Fruit fly (Drosophila melanogaster) whole organism, embryonic: ENCODE data around the gene Patr-1.

Experiments
- CG10267 ChIP-seq: fragments of 200-800 bp; sonication (Bioruptor generic); optimal IDR thresholded peaks from 2 replicates; lab custom pipeline; 2018; ENCODE audit warnings: missing biosample characterization, mild to moderate bottlenecking, missing genetic modification characterization, moderate library complexity
- CG10654 ChIP-seq: fragments of 200-800 bp; sonication (Bioruptor generic); optimal IDR thresholded peaks from 2 replicates; lab custom pipeline; 2016; ENCODE audit warnings: missing biosample characterization, missing genetic modification characterization
- CG10959 ChIP-seq: fragments of 200-800 bp; sonication (Bioruptor generic); IDR thresholded peaks from 2 replicates; pipeline ENCODE4 v1.3.6; 2022; ENCODE audit warnings: missing biosample characterization, missing genetic modification characterization
- CG11456 ChIP-seq: fragments of 200-800 bp; sonication (Bioruptor generic); IDR thresholded peaks from 3 replicates; pipeline ENCODE4 v1.3.6; 2022; ENCODE audit warnings: missing biosample characterization, missing genetic modification characterization
- CG11504 ChIP-seq: fragments of 200-800 bp; sonication (Bioruptor generic); optimal IDR thresholded peaks from 3 replicates; lab custom pipeline; 2019; ENCODE audit warnings: missing biosample characterization, mild to moderate bottlenecking, missing genetic modification characterization, moderate library complexity
- CG12071 ChIP-seq: fragments of 200-800 bp; sonication (Bioruptor generic); optimal IDR thresholded peaks from 3 replicates; lab custom pipeline; 2018; ENCODE audit warnings: missing biosample characterization, mild to moderate bottlenecking, missing genetic modification characterization
- CG12391 ChIP-seq: fragments of 200-800 bp; sonication (Bioruptor generic); optimal IDR thresholded peaks from 3 replicates; lab custom pipeline; 2018; ENCODE audit warnings: missing biosample characterization, mild to moderate bottlenecking, missing genetic modification characterization, moderate library complexity
- CG12942 ChIP-seq: fragments of 200-800 bp; sonication (Bioruptor generic); optimal IDR thresholded peaks from 3 replicates; lab custom pipeline; 2016; ENCODE audit warnings: missing biosample characterization, missing genetic modification characterization
- CG13775 ChIP-seq: fragments of 200-800 bp; sonication (Bioruptor generic); optimal IDR thresholded peaks from 3 replicates; lab custom pipeline; 2017; ENCODE audit warnings: missing biosample characterization, mild to moderate bottlenecking, missing genetic modification characterization
- CG14860 ChIP-seq: fragments of 200-800 bp; sonication (Bioruptor generic); IDR thresholded peaks from 3 replicates; pipeline ENCODE4 v1.3.6; 2022; ENCODE audit warnings: missing biosample characterization, missing genetic modification characterization; ENCODE audit not compliant: partially characterized antibody
- CG1603 ChIP-seq: fragments of 200-800 bp; sonication (Bioruptor generic); optimal IDR thresholded peaks from 2 replicates; lab custom pipeline; 2019; ENCODE audit warnings: missing biosample characterization, mild to moderate bottlenecking, missing genetic modification characterization, moderate library complexity
- CG1647 ChIP-seq: fragments of 200-800 bp; sonication (Bioruptor generic); optimal IDR thresholded peaks from 3 replicates; lab custom pipeline; 2016; ENCODE audit warnings: missing biosample characterization, missing genetic modification characterization
- CG17385 ChIP-seq: fragments of 200-800 bp; sonication (Bioruptor generic); optimal IDR thresholded peaks from 3 replicates; lab custom pipeline; 2018; ENCODE audit warnings: missing biosample characterization, mild to moderate bottlenecking, missing genetic modification characterization
- CG17829 ChIP-seq: fragments of 200-800 bp; optimal IDR thresholded peaks from 2 replicates; lab custom pipeline; 2019; ENCODE audit warnings: missing biosample characterization, mild to moderate bottlenecking, missing genetic modification characterization, moderate library complexity
- CG1792 ChIP-seq: fragments of 200-800 bp; sonication (Bioruptor generic); optimal IDR thresholded peaks from 2 replicates; lab custom pipeline; 2016; ENCODE audit warnings: missing biosample characterization, missing genetic modification characterization
- CG30431 ChIP-seq: fragments of 200-800 bp; sonication (Bioruptor generic); optimal IDR thresholded peaks from 2 replicates; lab custom pipeline; 2017; ENCODE audit warnings: missing biosample characterization, missing genetic modification characterization
- CG6689 ChIP-seq: fragments of 200-800 bp; sonication (Bioruptor generic); IDR thresholded peaks from 2 replicates; pipeline ENCODE4 v1.3.6; 2022; ENCODE audit warnings: missing biosample characterization, missing genetic modification characterization
- CG6813 ChIP-seq: fragments of 200-800 bp; sonication (Bioruptor generic); optimal IDR thresholded peaks from 2 replicates; lab custom pipeline; 2017; ENCODE audit warnings: missing biosample characterization, missing genetic modification characterization, mild to moderate bottlenecking, moderate library complexity, missing genetic modification reagents
- CG7928 ChIP-seq: fragments of 200-800 bp; sonication (Bioruptor generic); optimal IDR thresholded peaks from 2 replicates; lab custom pipeline; 2017; ENCODE audit warnings: missing biosample characterization, mild to moderate bottlenecking, missing genetic modification characterization
- CkIIα-i1 ChIP-seq: fragments of 200-800 bp; sonication (Bioruptor generic); IDR thresholded peaks from 2 replicates; pipeline ENCODE4 v1.3.6; 2022; ENCODE audit warnings: missing biosample characterization, missing genetic modification characterization
- Deaf1 ChIP-seq: fragments of 200-800 bp; optimal IDR thresholded peaks from 3 replicates; lab custom pipeline; 2019; ENCODE audit warnings: missing biosample characterization, mild to moderate bottlenecking, missing genetic modification characterization, moderate library complexity
- Hsf ChIP-seq: fragments of 200-800 bp; sonication (Bioruptor generic); optimal IDR thresholded peaks from 3 replicates; lab custom pipeline; 2016; ENCODE audit warnings: missing biosample characterization, missing genetic modification characterization
- Jarid2 ChIP-seq: fragments of 200-800 bp; sonication (Bioruptor generic); optimal IDR thresholded peaks from 3 replicates; lab custom pipeline; 2017; ENCODE audit warnings: mild to moderate bottlenecking, missing biosample characterization, missing genetic modification reagents, missing genetic modification characterization
- Lhr ChIP-seq: fragments of 200-800 bp; sonication (Bioruptor generic); optimal IDR thresholded peaks from 3 replicates; lab custom pipeline; 2017; ENCODE audit warnings: mild to moderate bottlenecking, missing biosample characterization, missing genetic modification reagents, missing genetic modification characterization
- MBD-R2 ChIP-seq: fragments of 200-800 bp; sonication (Bioruptor generic); IDR thresholded peaks from 2 replicates; pipeline ENCODE4 v1.3.6; 2022; ENCODE audit warnings: missing biosample characterization, missing genetic modification characterization
- Mad ChIP-seq: fragments of 200-800 bp; sonication (Bioruptor generic); optimal IDR thresholded peaks from 2 replicates; lab custom pipeline; 2016; ENCODE audit warnings: missing biosample characterization, missing genetic modification characterization
- Sox100B ChIP-seq: fragments of 200-800 bp; sonication (Bioruptor generic); optimal IDR thresholded peaks from 3 replicates; lab custom pipeline; 2018; ENCODE audit warnings: missing biosample characterization, mild to moderate bottlenecking, missing genetic modification characterization
- Spps ChIP-seq: fragments of 200-800 bp; sonication (Bioruptor generic); optimal IDR thresholded peaks from 2 replicates; lab custom pipeline; 2018; ENCODE audit warnings: missing biosample characterization, mild to moderate bottlenecking, missing genetic modification characterization
- Ssrp ChIP-seq: fragments of 200-800 bp; sonication (Bioruptor generic); optimal IDR thresholded peaks from 2 replicates; lab custom pipeline; 2018; ENCODE audit warnings: missing biosample characterization, mild to moderate bottlenecking, missing genetic modification characterization, moderate library complexity
- ac ChIP-seq: fragments of 200-800 bp; sonication (Bioruptor generic); optimal IDR thresholded peaks from 3 replicates; lab custom pipeline; 2017; ENCODE audit warnings: missing biosample characterization, mild to moderate bottlenecking, missing genetic modification characterization
- ara ChIP-seq: fragments of 200-800 bp; sonication (Bioruptor generic); IDR thresholded peaks from 2 replicates; pipeline ENCODE4 v1.3.6; 2022; ENCODE audit warnings: missing biosample characterization, missing genetic modification characterization
- crol ChIP-seq: fragments of 200-800 bp; sonication (Bioruptor generic); IDR thresholded peaks from 2 replicates; pipeline ENCODE4 v1.3.6; 2022; ENCODE audit warnings: missing biosample characterization, missing genetic modification characterization
- dmrt11E ChIP-seq: fragments of 200-800 bp; sonication (Bioruptor generic); optimal IDR thresholded peaks from 3 replicates; lab custom pipeline; 2018; ENCODE audit warnings: missing biosample characterization, mild to moderate bottlenecking, missing genetic modification characterization, moderate library complexity
- fd96Cb ChIP-seq: fragments of 200-800 bp; sonication (Bioruptor generic); optimal IDR thresholded peaks from 2 replicates; lab custom pipeline; 2018; ENCODE audit warnings: missing biosample characterization, mild to moderate bottlenecking, missing genetic modification characterization, moderate library complexity
- gem ChIP-seq: fragments of 200-800 bp; sonication (Bioruptor generic); optimal IDR thresholded peaks from 2 replicates; lab custom pipeline; 2019; ENCODE audit warnings: missing biosample characterization, mild to moderate bottlenecking, missing genetic modification characterization, moderate library complexity
- gfzf ChIP-seq: fragments of 200-800 bp; sonication (Bioruptor generic); optimal IDR thresholded peaks from 2 replicates; lab custom pipeline; 2016; ENCODE audit warnings: missing biosample characterization, mild to moderate bottlenecking, missing genetic modification characterization, moderate library complexity
- gsb-n ChIP-seq: fragments of 200-800 bp; sonication (Bioruptor generic); optimal IDR thresholded peaks from 3 replicates; lab custom pipeline; 2018; ENCODE audit warnings: missing biosample characterization, mild to moderate bottlenecking, missing genetic modification characterization
- ham ChIP-seq: fragments of 200-800 bp; sonication (Bioruptor generic); IDR thresholded peaks from 2 replicates; pipeline ENCODE4 v1.3.6; 2022; ENCODE audit warnings: missing biosample characterization, missing genetic modification characterization
- kni ChIP-seq: fragments of 200-800 bp; sonication (Bioruptor generic); optimal IDR thresholded peaks from 3 replicates; lab custom pipeline; 2017; ENCODE audit warnings: mild to moderate bottlenecking, missing biosample characterization, missing genetic modification reagents, missing genetic modification characterization
- lilli ChIP-seq: fragments of 200-800 bp; sonication (Bioruptor generic); optimal IDR thresholded peaks from 3 replicates; lab custom pipeline; 2016; ENCODE audit warnings: missing biosample characterization, missing genetic modification characterization
- maf-S ChIP-seq: fragments of 200-800 bp; sonication (Bioruptor generic); optimal IDR thresholded peaks from 2 replicates; lab custom pipeline; 2016; ENCODE audit warnings: missing biosample characterization, missing genetic modification characterization
- nmo ChIP-seq: fragments of 200-800 bp; sonication (Bioruptor generic); optimal IDR thresholded peaks from 2 replicates; lab custom pipeline; 2018; ENCODE audit warnings: missing biosample characterization, mild to moderate bottlenecking, missing genetic modification characterization, moderate library complexity
- nom ChIP-seq: fragments of 200-800 bp; sonication (Bioruptor generic); optimal IDR thresholded peaks from 2 replicates; lab custom pipeline; 2017; ENCODE audit warnings: missing biosample characterization, missing genetic modification characterization, mild to moderate bottlenecking, moderate library complexity, missing genetic modification reagents
- onecut ChIP-seq: fragments of 200-800 bp; sonication (Bioruptor generic); IDR thresholded peaks from 2 replicates; pipeline ENCODE4 v1.3.6; 2022; ENCODE audit warnings: missing biosample characterization, missing genetic modification characterization
- org-1 ChIP-seq: fragments of 200-800 bp; sonication (Bioruptor generic); optimal IDR thresholded peaks from 2 replicates; lab custom pipeline; 2017; ENCODE audit warnings: missing biosample characterization, missing genetic modification characterization
- psq ChIP-seq: fragments of 200-800 bp; sonication (Bioruptor generic); optimal IDR thresholded peaks from 2 replicates; lab custom pipeline; 2017; ENCODE audit warnings: missing biosample characterization, missing genetic modification characterization
- sc ChIP-seq, 3 experiments: fragments of >200 bp in 2 of 3; fragments of 200-800 bp in 1 of 3; sonication (Bioruptor generic) in 1 of 3; optimal IDR thresholded peaks; 2 replicates in 2 of 3; 3 replicates in 1 of 3; lab custom pipeline; 2017; ENCODE audit warnings: mild to moderate bottlenecking in 1 of 3, missing biosample characterization in 1 of 3, missing genetic modification characterization in 1 of 3, missing genetic modification reagents in 1 of 3
- so ChIP-seq: fragments of 200-800 bp; sonication (Bioruptor generic); IDR thresholded peaks from 3 replicates; pipeline ENCODE4 v1.3.6; 2022; ENCODE audit warnings: missing biosample characterization, missing genetic modification characterization
- yki ChIP-seq: fragments of >200 bp; optimal IDR thresholded peaks from 3 replicates; lab custom pipeline; 2018

Gene Patr-1

dm6 chr3R:17048867-17049266, 5.5 kb downstream of the Patr-1 start (continued):
- peak; percentile 69 for TF ChIP-seq gem (tag; lab: Kevin White, UChicago)
- TF ChIP-seq CG7928 (GFP tag; lab: Kevin White, UChicago), result no peak
- TF ChIP-seq gfzf (GFP tag; lab: Kevin White, UChicago), result no peak
- no peak for TF ChIP-seq CG12071 (GFP tag; lab: Kevin White, UChicago)
- no peak for TF ChIP-seq CG14860 (GFP tag; lab: Robert Waterston, UW)
- no peak for TF ChIP-seq Mad
- TF ChIP-seq CG1647 (GFP tag; lab: Kevin White, UChicago), result no peak
- no peak for TF ChIP-seq CG10654
- peak; percentile 7 for TF ChIP-seq Sox100B (GFP tag; lab: Kevin White, UChicago)
- peak; percentile 63 for TF ChIP-seq dmrt11E
- TF ChIP-seq CG11504 (tag; lab: Kevin White, UChicago), result peak; percentile 32
- TF ChIP-seq CG6813 (GFP tag; lab: Kevin White, UChicago), result peak; percentile 3
- TF ChIP-seq CG10267 (tag; lab: Kevin White, UChicago), result no peak
- no peak for TF ChIP-seq CG6689
- TF ChIP-seq nmo, result peak; percentile 52
- no peak for TF ChIP-seq ham (GFP tag; lab: Robert Waterston, UW)
- TF ChIP-seq so (GFP tag; lab: Robert Waterston, UW), result 0 out of 3 replicates have a peak, but pooled peaks have one; percentile 12
- no peak for TF ChIP-seq yki (lab: Kevin White, UChicago)
- TF ChIP-seq Deaf1, result peak; percentile 43
- no peak for TF ChIP-seq CG11456
- TF ChIP-seq CG17385, result peak; percentile 25
- TF ChIP-seq sc (optimal IDR thresholded peaks at IDR 0.05; lab: Kevin White, UChicago), result no peak
- TF ChIP-seq sc (GFP tag; optimal IDR thresholded peaks at IDR 0.05; lab: Kevin White, UChicago), result no peak

dm6 chr3R:17052465-17053149, 9.2 kb downstream of the Patr-1 start:
- TF ChIP-seq CG13775 (GFP tag; lab: Kevin White, UChicago), result peak; percentile 69
- TF ChIP-seq CG17829 (tag; lab: Kevin White, UChicago), result peak; percentile 81
- no peak for TF ChIP-seq Jarid2 (GFP tag; lab: Kevin White, UChicago)
- peak; percentile 27 for TF ChIP-seq Lhr (GFP tag; lab: Kevin White, UChicago)
- TF ChIP-seq gsb-n (tag; lab: Kevin White, UChicago), result peak; percentile 60
- TF ChIP-seq ac (GFP tag; lab: Kevin White, UChicago), result peak; percentile 78
- TF ChIP-seq CG12391 (tag; lab: Kevin White, UChicago), result peak; percentile 73
- 0 out of 2 replicates have a peak, but pooled peaks have one; percentile 42 for TF ChIP-seq ara (GFP tag; lab: Robert Waterston, UW)
- peak; percentile 51 for TF ChIP-seq CG1603
- TF ChIP-seq CG10959 (GFP tag; lab: Robert Waterston, UW), result peak; percentile 44
- no peak for TF ChIP-seq CG12942 (GFP tag; lab: Kevin White, UChicago)
- TF ChIP-seq nom (GFP tag; lab: Kevin White, UChicago), result peak; percentile 76
- TF ChIP-seq Ssrp (tag; lab: Kevin White, UChicago), result peak; percentile 60
- TF ChIP-seq MBD-R2 (GFP tag; lab: Robert Waterston, UW), result no peak; the same call in 1 of the 2 replicates
- no peak for TF ChIP-seq CG1792 (GFP tag; lab: Kevin White, UChicago)
- TF ChIP-seq Spps (tag; lab: Kevin White, UChicago), result peak; percentile 36
- TF ChIP-seq Hsf, result peak; percentile 22
- TF ChIP-seq crol (GFP tag; lab: Robert Waterston, UW), result no peak
- peak; percentile 15 for TF ChIP-seq CG30431
- peak; percentile 2 for TF ChIP-seq CG17385
- TF ChIP-seq onecut (GFP tag; lab: Robert Waterston, UW), result peak; percentile 18; the same call in 1 of the 2 replicates
- no peak for TF ChIP-seq CkIIα-i1 (GFP tag; lab: Robert Waterston, UW)
- TF ChIP-seq lilli (GFP tag; lab: Kevin White, UChicago), result peak; percentile 27
- no peak for TF ChIP-seq maf-S (GFP tag; lab: Kevin White, UChicago)
- peak; percentile 73 for TF ChIP-seq kni (GFP tag; lab: Kevin White, UChicago)
- TF ChIP-seq fd96Cb (tag; lab: Kevin White, UChicago), result peak; percentile 38
- peak; percentile 24 for TF ChIP-seq org-1 (GFP tag; lab: Kevin White, UChicago)
- TF ChIP-seq psq (GFP tag; lab: Kevin White, UChicago), result no peak
